Fruit fly (Drosophila melanogaster): ENCODE measurements around the gene CG43394.

The CG43394 gene

DNA sequence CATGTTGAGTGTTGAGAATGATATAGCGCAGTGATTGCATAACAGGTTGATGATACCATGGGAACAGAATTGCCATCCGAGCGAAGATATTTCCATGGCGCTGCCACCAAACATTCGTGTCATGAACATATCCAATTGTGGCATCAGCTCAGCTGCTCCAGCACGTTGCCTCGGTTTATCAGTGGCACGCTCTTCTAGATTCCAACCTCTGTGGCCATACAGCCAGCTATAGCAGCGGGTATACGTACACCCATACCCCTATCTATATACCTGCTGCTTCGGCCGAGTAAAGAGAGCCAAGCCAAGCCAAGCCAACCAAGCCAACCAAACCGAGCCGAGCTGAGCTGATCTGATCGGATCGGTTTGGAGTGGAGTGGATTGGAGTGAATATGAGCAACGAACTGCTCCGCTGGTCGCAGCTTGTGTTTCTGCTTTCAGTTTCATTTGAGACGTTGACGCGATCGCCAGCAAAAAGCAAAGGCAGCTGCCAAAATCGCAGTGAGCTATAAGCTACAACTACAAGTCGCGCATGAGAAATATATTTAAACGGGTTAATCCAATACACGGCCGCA is 3.0 kb downstream of the CG43394 start (continued):
- no peak for TF ChIP-seq zfh1 (GFP tag; IDR thresholded peaks at IDR 0.05)
- no peak for TF ChIP-seq crol (GFP tag; IDR thresholded peaks at IDR 0.05)
- TF ChIP-seq CG6175 (GFP tag; IDR thresholded peaks at IDR 0.05): peak; percentile 95
- TF ChIP-seq CG2875 (GFP tag; optimal IDR thresholded peaks at IDR 0.05): no peak
- TF ChIP-seq CG7745 (tag; optimal IDR thresholded peaks at IDR 0.05): no peak
- no peak for TF ChIP-seq CG6272 (GFP tag; IDR thresholded peaks at IDR 0.05)
- peak; percentile 23; the same call in 1 of the 2 replicates for TF ChIP-seq Drgx (GFP tag; IDR thresholded peaks at IDR 0.05)
- no peak for TF ChIP-seq CG12219 (GFP tag; optimal IDR thresholded peaks at IDR 0.05)
- no peak for TF ChIP-seq jigr1 (GFP tag; IDR thresholded peaks at IDR 0.05)
- TF ChIP-seq CG17568 (GFP tag; optimal IDR thresholded peaks at IDR 0.05): no peak
- TF ChIP-seq CG10147 (GFP tag; optimal IDR thresholded peaks at IDR 0.05): no peak
- peak in 1 of 2 experiments; percentile 12 for TF ChIP-seq Eip74EF (GFP tag; optimal IDR thresholded peaks at IDR 0.05)
- 0 out of 2 replicates have a peak, but pooled peaks have one; percentile 37 for TF ChIP-seq unc-4 (GFP tag; IDR thresholded peaks at IDR 0.05; ENCODE audit: partially characterized antibody)
- TF ChIP-seq CG17802 (tag; optimal IDR thresholded peaks at IDR 0.05): no peak
- peak; percentile 19 for TF ChIP-seq B-H2 (GFP tag; optimal IDR thresholded peaks at IDR 0.05)
- no peak for TF ChIP-seq trem (tag; optimal IDR thresholded peaks at IDR 0.05)
- TF ChIP-seq Mrtf (GFP tag; IDR thresholded peaks at IDR 0.05): no peak
- TF ChIP-seq CG13287 (GFP tag; IDR thresholded peaks at IDR 0.05; ENCODE audit: partially characterized antibody): 0 out of 2 replicates have a peak, but pooled peaks have one; percentile 11
- TF ChIP-seq eve (GFP tag; optimal IDR thresholded peaks at IDR 0.05): no peak
- TF ChIP-seq Abd-B (GFP tag; optimal IDR thresholded peaks at IDR 0.05): no peak
- TF ChIP-seq Med (GFP tag): peak; percentile 77
- peak; percentile 74 for TF ChIP-seq Deaf1 (tag; optimal IDR thresholded peaks at IDR 0.05)
- no peak for TF ChIP-seq TFAM (GFP tag; optimal IDR thresholded peaks at IDR 0.05)
- peak; percentile 4 for TF ChIP-seq Hmr (GFP tag; optimal IDR thresholded peaks at IDR 0.05)
- TF ChIP-seq Doc2 (GFP tag; IDR thresholded peaks at IDR 0.05): no peak
- no peak for TF ChIP-seq Atf-2 (GFP tag; optimal IDR thresholded peaks at IDR 0.05)
- peak; percentile 84 for TF ChIP-seq chinmo (GFP tag; IDR thresholded peaks at IDR 0.05; ENCODE audit: partially characterized antibody)
- 0 out of 2 replicates have a peak, but pooled peaks have one; percentile 9 for TF ChIP-seq sob (GFP tag; IDR thresholded peaks at IDR 0.05)
- TF ChIP-seq CG3407 (GFP tag; optimal IDR thresholded peaks at IDR 0.05): no peak
- TF ChIP-seq CG34376 (GFP tag; optimal IDR thresholded peaks at IDR 0.05): peak; percentile 14
- TF ChIP-seq CG5180 (GFP tag; optimal IDR thresholded peaks at IDR 0.05): peak; percentile 90
- no peak for TF ChIP-seq Sry-β (GFP tag; optimal IDR thresholded peaks at IDR 0.05)
- TF ChIP-seq CG1233 (GFP tag; optimal IDR thresholded peaks at IDR 0.05): no peak
- no peak for TF ChIP-seq caup (GFP tag; optimal IDR thresholded peaks at IDR 0.05; ENCODE audit: severe bottlenecking)

DNA sequence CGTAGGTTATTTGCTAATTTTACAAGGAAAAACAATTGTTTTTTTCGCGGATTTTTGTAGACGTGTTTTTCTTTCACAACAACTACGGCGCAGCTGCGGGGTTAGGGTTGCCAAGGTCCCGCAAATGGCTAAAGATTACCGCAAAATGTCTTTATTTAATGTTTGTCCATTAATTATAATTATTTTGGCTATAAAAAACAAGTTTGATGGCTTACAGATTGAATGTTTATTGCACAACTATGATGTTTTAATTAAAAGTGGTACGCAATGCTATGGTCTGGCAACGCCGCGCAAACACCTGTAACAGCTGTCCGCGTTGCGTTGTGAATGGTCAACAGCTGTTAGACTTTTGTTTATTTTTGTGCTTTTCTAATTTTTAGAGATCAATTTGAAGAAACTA is 11.1 kb downstream of the CG43394 start:
- TF ChIP-seq CG9797 (GFP tag; optimal IDR thresholded peaks at IDR 0.05) (peak; percentile 23), CG7271 (tag; optimal IDR thresholded peaks at IDR 0.05) (no peak), sd (tag; optimal IDR thresholded peaks at IDR 0.05) (peak; percentile 22), CG2120 (GFP tag; optimal IDR thresholded peaks at IDR 0.05) (peak; percentile 87), CG9609 (GFP tag; optimal IDR thresholded peaks at IDR 0.05) (peak; percentile 41), stwl (tag; optimal IDR thresholded peaks at IDR 0.05) (peak; percentile 77), E2f2 (GFP tag; IDR thresholded peaks at IDR 0.05) (peak; percentile 44; the same call in 1 of the 2 replicates), exex (tag; optimal IDR thresholded peaks at IDR 0.05) (peak; percentile 35), slou (GFP tag; optimal IDR thresholded peaks at IDR 0.05) (peak; percentile 71), zfh1 (GFP tag; IDR thresholded peaks at IDR 0.05) (peak; percentile 70; the same call in 2 of the 3 replicates), CG10274 (GFP tag; optimal IDR thresholded peaks at IDR 0.05) (peak; percentile 7), bcd (GFP tag; optimal IDR thresholded peaks at IDR 0.05) (peak; percentile 74), CG8765 (GFP tag; IDR thresholded peaks at IDR 0.05) (peak; percentile 49; the same call in 1 of the 2 replicates), CG18599 (GFP tag; optimal IDR thresholded peaks at IDR 0.05) (peak; percentile 85), CG7928 (GFP tag; optimal IDR thresholded peaks at IDR 0.05) (peak; percentile 75), luna (GFP tag; optimal IDR thresholded peaks at IDR 0.05) (peak; percentile 20), lmd (GFP tag; IDR thresholded peaks at IDR 0.05) (peak; percentile 65)

Measured in whole organism, embryonic.